Fruit fly (Drosophila melanogaster): ENCODE results near the gene unc-13-4A.

unc-13-4A gene

dm6 chr3L:7249167-7249566, 63.5 kb downstream of the unc-13-4A start, which contains the start of gene Cdc27 (continued):
- TF ChIP-seq amos (GFP tag; IDR thresholded peaks at IDR 0.05; ENCODE audit: partially characterized antibody): peak; percentile 87
- TF ChIP-seq ind (GFP tag; optimal IDR thresholded peaks at IDR 0.05): peak; percentile 14
- TF ChIP-seq ro (GFP tag; IDR thresholded peaks at IDR 0.05): no peak
- TF ChIP-seq ab (GFP tag; optimal IDR thresholded peaks at IDR 0.05): no peak
- TF ChIP-seq run (tag; optimal IDR thresholded peaks at IDR 0.05): no peak
- peak; percentile 55 for TF ChIP-seq CG7839 (tag; optimal IDR thresholded peaks at IDR 0.05)
- TF ChIP-seq btn (GFP tag; optimal IDR thresholded peaks at IDR 0.05): no peak
- no peak for TF ChIP-seq CG10274 (GFP tag; optimal IDR thresholded peaks at IDR 0.05)
- peak; percentile 65 for TF ChIP-seq CG7963 (GFP tag; IDR thresholded peaks at IDR 0.05; ENCODE audit: partially characterized antibody)
- TF ChIP-seq CG10147 (GFP tag; optimal IDR thresholded peaks at IDR 0.05): peak; percentile 32
- no peak for TF ChIP-seq CG13296 (GFP tag; optimal IDR thresholded peaks at IDR 0.05)
- peak; percentile 86 for TF ChIP-seq vvl (GFP tag; IDR thresholded peaks at IDR 0.05)
- peak; percentile 10 for TF ChIP-seq HLHmδ (GFP tag; optimal IDR thresholded peaks at IDR 0.05)
- no peak for TF ChIP-seq pan (optimal IDR thresholded peaks at IDR 0.05)
- peak in 1 of 2 experiments; percentile 11 for TF ChIP-seq pan (GFP tag; optimal IDR thresholded peaks at IDR 0.05 in 1 of 2, IDR thresholded peaks at IDR 0.05 in 1 of 2)
- TF ChIP-seq slou (GFP tag; optimal IDR thresholded peaks at IDR 0.05): peak; percentile 2
- TF ChIP-seq CG33213 (GFP tag; optimal IDR thresholded peaks at IDR 0.05): peak; percentile 30
- TF ChIP-seq CG10979 (tag; optimal IDR thresholded peaks at IDR 0.05): peak; percentile 25
- TF ChIP-seq hkb (optimal IDR thresholded peaks at IDR 0.05): no peak
- TF ChIP-seq hkb (GFP tag; IDR thresholded peaks at IDR 0.05): 0 out of 2 replicates have a peak, but pooled peaks have one; percentile 26
- peak; percentile 71 for TF ChIP-seq Lhr (GFP tag; optimal IDR thresholded peaks at IDR 0.05)
- TF ChIP-seq CG18599 (GFP tag; optimal IDR thresholded peaks at IDR 0.05): no peak
- TF ChIP-seq kah (GFP tag; optimal IDR thresholded peaks at IDR 0.05): no peak
- peak; percentile 11 for TF ChIP-seq Atf-2 (GFP tag; optimal IDR thresholded peaks at IDR 0.05)
- TF ChIP-seq unc-4 (GFP tag; IDR thresholded peaks at IDR 0.05; ENCODE audit: partially characterized antibody): peak; percentile 85
- no peak for TF ChIP-seq CG32767 (GFP tag; IDR thresholded peaks at IDR 0.05)
- TF ChIP-seq ase (GFP tag; IDR thresholded peaks at IDR 0.05): peak; percentile 54; the same call in 2 of the 3 replicates
- peak; percentile 44 for TF ChIP-seq CG13894 (tag; optimal IDR thresholded peaks at IDR 0.05)
- TF ChIP-seq tll (GFP tag; optimal IDR thresholded peaks at IDR 0.05): no peak
- peak; percentile 58 for TF ChIP-seq Sin3A (optimal IDR thresholded peaks at IDR 0.05)
- peak; percentile 8 for TF ChIP-seq zfh2 (GFP tag; optimal IDR thresholded peaks at IDR 0.05)
- peak; percentile 48 for TF ChIP-seq lilli (GFP tag; optimal IDR thresholded peaks at IDR 0.05)
- no peak for TF ChIP-seq CG7745 (tag; optimal IDR thresholded peaks at IDR 0.05)
- TF ChIP-seq Antp (GFP tag; optimal IDR thresholded peaks at IDR 0.05): peak; percentile 15
- no peak for TF ChIP-seq cg (GFP tag; optimal IDR thresholded peaks at IDR 0.05)
- peak; percentile 26 for TF ChIP-seq Ssrp (tag; optimal IDR thresholded peaks at IDR 0.05)
- peak; percentile 27; the same call in 1 of the 3 replicates for TF ChIP-seq mld (GFP tag; IDR thresholded peaks at IDR 0.05; ENCODE audit: partially characterized antibody)
- peak; percentile 53 for TF ChIP-seq Hmr (GFP tag; optimal IDR thresholded peaks at IDR 0.05)
- TF ChIP-seq CG14710 (tag; optimal IDR thresholded peaks at IDR 0.05): peak; percentile 50
- peak; percentile 41 for TF ChIP-seq Fer3 (tag; optimal IDR thresholded peaks at IDR 0.05)
- TF ChIP-seq CG12744 (GFP tag; optimal IDR thresholded peaks at IDR 0.05): no peak
- peak; percentile 30 for TF ChIP-seq CG9727 (GFP tag; optimal IDR thresholded peaks at IDR 0.05)
- peak; percentile 46 for TF ChIP-seq Hsf (GFP tag; optimal IDR thresholded peaks at IDR 0.05)
- peak; percentile 63; the same call in 2 of the 3 replicates for TF ChIP-seq Doc3 (GFP tag; IDR thresholded peaks at IDR 0.05; ENCODE audit: partially characterized antibody)
- TF ChIP-seq CG9797 (GFP tag; optimal IDR thresholded peaks at IDR 0.05): peak; percentile 82
- peak; percentile 29 for TF ChIP-seq chn (GFP tag; optimal IDR thresholded peaks at IDR 0.05)
- TF ChIP-seq CG30403 (GFP tag; optimal IDR thresholded peaks at IDR 0.05): peak; percentile 57
- peak; percentile 28 for TF ChIP-seq unpg (GFP tag; optimal IDR thresholded peaks at IDR 0.05)
- peak; percentile 48 for TF ChIP-seq Xrp1 (GFP tag; IDR thresholded peaks at IDR 0.05)
- TF ChIP-seq CG2199 (GFP tag; IDR thresholded peaks at IDR 0.05): no peak
- TF ChIP-seq CG10565 (GFP tag; optimal IDR thresholded peaks at IDR 0.05): no peak
